Worm (Caenorhabditis elegans): ENCODE results near the gene lea-1.
"Not testable (repeated sequence)": the region's sequence is repeated elsewhere in the genome, so short reads cannot be mapped to it uniquely, and the experiment has no call there.

ce11 chrV:9980731-9981483 lies 30.8 kb upstream of the lea-1 start, which contains the start of the genes ruvb-1 and tofu-1:
- TF ChIP-seq pha-4 (tag; optimal IDR thresholded peaks at IDR 0.05); unc-62 (GFP tag; optimal IDR thresholded peaks at IDR 0.05); snpc-4 (tag; optimal IDR thresholded peaks at IDR 0.05); nhr-28 (tag; optimal IDR thresholded peaks at IDR 0.05); elt-1 (tag; optimal IDR thresholded peaks at IDR 0.05; ENCODE audit: borderline replicate concordance, insufficient read depth); unc-39 (tag; optimal IDR thresholded peaks at IDR 0.05); ztf-11 (tag; optimal IDR thresholded peaks at IDR 0.05); ceh-39 (tag; optimal IDR thresholded peaks at IDR 0.05); nhr-12 (tag; optimal IDR thresholded peaks at IDR 0.05); flh-1 (GFP tag; optimal IDR thresholded peaks at IDR 0.05): not testable (repeated sequence)
